Fruit fly (Drosophila melanogaster): Measurements from ENCODE around the gene CG7208.

The CG7208 gene

dm6 chr3R:18167416-18168237, 17.9 kb downstream of the CG7208 start, which contains the start of gene wrd:
Gene wrd, plus strand, starts transcription at chr3R:18167757.
- TF ChIP-seq sage (GFP tag; optimal IDR thresholded peaks at IDR 0.05): no peak
- no peak for TF ChIP-seq lola (GFP tag; optimal IDR thresholded peaks at IDR 0.05)
- TF ChIP-seq HLH106 (tag; optimal IDR thresholded peaks at IDR 0.05): peak; percentile 34
- no peak for TF ChIP-seq Rel (GFP tag; optimal IDR thresholded peaks at IDR 0.05)
- TF ChIP-seq Rel (tag; optimal IDR thresholded peaks at IDR 0.05): peak; percentile 14
- TF ChIP-seq Hnf4 (GFP tag; optimal IDR thresholded peaks at IDR 0.05): peak; percentile 10
- no peak for TF ChIP-seq dmrt93B (GFP tag; optimal IDR thresholded peaks at IDR 0.05)
- peak; percentile 9 for TF ChIP-seq Sp1 (GFP tag; optimal IDR thresholded peaks at IDR 0.05)
- TF ChIP-seq fru (GFP tag; optimal IDR thresholded peaks at IDR 0.05): peak; percentile 36
- no peak for TF ChIP-seq sv (GFP tag; optimal IDR thresholded peaks at IDR 0.05)
- no peak for TF ChIP-seq dsf (GFP tag; optimal IDR thresholded peaks at IDR 0.05; ENCODE audit: borderline replicate concordance)
- no peak for TF ChIP-seq CrebA (GFP tag; optimal IDR thresholded peaks at IDR 0.05; ENCODE audit: borderline replicate concordance)
- TF ChIP-seq h (GFP tag; optimal IDR thresholded peaks at IDR 0.05): peak; percentile 22
- TF ChIP-seq foxo (GFP tag; optimal IDR thresholded peaks at IDR 0.05): peak in 1 of 2 experiments; percentile 52
- no peak for TF ChIP-seq brk (GFP tag; optimal IDR thresholded peaks at IDR 0.05)
- TF ChIP-seq jim (GFP tag; optimal IDR thresholded peaks at IDR 0.05): no peak
- TF ChIP-seq psq (GFP tag; optimal IDR thresholded peaks at IDR 0.05): no peak
- TF ChIP-seq woc (GFP tag; optimal IDR thresholded peaks at IDR 0.05): peak; percentile 9
- peak; percentile 18 for TF ChIP-seq br (GFP tag; optimal IDR thresholded peaks at IDR 0.05)
- TF ChIP-seq rgr (GFP tag; optimal IDR thresholded peaks at IDR 0.05): peak; percentile 9
- no peak for TF ChIP-seq ey (GFP tag; optimal IDR thresholded peaks at IDR 0.05)
- TF ChIP-seq tai (GFP tag; optimal IDR thresholded peaks at IDR 0.05): no peak
- no peak for TF ChIP-seq Hr78 (GFP tag; optimal IDR thresholded peaks at IDR 0.05)
- TF ChIP-seq GATAd (GFP tag; optimal IDR thresholded peaks at IDR 0.05): no peak
- no peak for TF ChIP-seq Dif (GFP tag; optimal IDR thresholded peaks at IDR 0.05; ENCODE audit: partially characterized antibody)

dm6 chr3R:18167173-18167415, 18.4 kb downstream of the CG7208 start, which contains the start of the genes CG7215 and Prx5:
Gene CG7215, minus strand, starts transcription at chr3R:18167273.
Gene Prx5, minus strand, starts transcription at chr3R:18167273.
- no peak for TF ChIP-seq psq (GFP tag; optimal IDR thresholded peaks at IDR 0.05)

- TF ChIP-seq Hnf4 (GFP tag; optimal IDR thresholded peaks at IDR 0.05) (peak; percentile 37), sage (GFP tag; optimal IDR thresholded peaks at IDR 0.05) (no peak), foxo (GFP tag; optimal IDR thresholded peaks at IDR 0.05) (peak in 1 of 2 experiments; percentile 56), tai (GFP tag; optimal IDR thresholded peaks at IDR 0.05) (no peak), N (GFP tag; optimal IDR thresholded peaks at IDR 0.05) (no peak), Hr78 (GFP tag; optimal IDR thresholded peaks at IDR 0.05) (no peak), jim (GFP tag; optimal IDR thresholded peaks at IDR 0.05) (no peak), psq (GFP tag; optimal IDR thresholded peaks at IDR 0.05) (peak; percentile 8), fru (GFP tag; optimal IDR thresholded peaks at IDR 0.05) (peak; percentile 34), Dfd (GFP tag; optimal IDR thresholded peaks at IDR 0.05) (no peak), h (GFP tag; optimal IDR thresholded peaks at IDR 0.05) (peak; percentile 10), ey (GFP tag; optimal IDR thresholded peaks at IDR 0.05) (peak; percentile 10), woc (GFP tag; optimal IDR thresholded peaks at IDR 0.05) (peak; percentile 21), br (GFP tag; optimal IDR thresholded peaks at IDR 0.05) (peak; percentile 32), Rel (GFP tag; optimal IDR thresholded peaks at IDR 0.05) (no peak), Rel (tag; optimal IDR thresholded peaks at IDR 0.05) (peak; percentile 4), GATAd (GFP tag; optimal IDR thresholded peaks at IDR 0.05) (no peak), Hr83 (GFP tag; optimal IDR thresholded peaks at IDR 0.05; ENCODE audit: poor library complexity, severe bottlenecking) (peak; percentile 12), dsf (GFP tag; optimal IDR thresholded peaks at IDR 0.05; ENCODE audit: borderline replicate concordance) (no peak), Jra (GFP tag; optimal IDR thresholded peaks at IDR 0.05) (peak; percentile 32), OdsH (GFP tag; optimal IDR thresholded peaks at IDR 0.05) (no peak), CG9705 (GFP tag; optimal IDR thresholded peaks at IDR 0.05) (peak; percentile 9), dl (GFP tag; optimal IDR thresholded peaks at IDR 0.05; ENCODE audit: insufficient read depth in 1 of 2, partially characterized antibody in 2 of 2) (no peak), Myc (optimal IDR thresholded peaks at IDR 0.05) (no peak), lola (GFP tag; optimal IDR thresholded peaks at IDR 0.05) (no peak), usp (GFP tag; optimal IDR thresholded peaks at IDR 0.05) (no peak), pan (optimal IDR thresholded peaks at IDR 0.05) (no peak), rgr (GFP tag; optimal IDR thresholded peaks at IDR 0.05) (peak; percentile 24), HLH106 (tag; optimal IDR thresholded peaks at IDR 0.05) (peak; percentile 24), Vsx2 (GFP tag; optimal IDR thresholded peaks at IDR 0.05; ENCODE audit: partially characterized antibody) (no peak), Sp1 (GFP tag; optimal IDR thresholded peaks at IDR 0.05) (no peak), sv (GFP tag; optimal IDR thresholded peaks at IDR 0.05) (no peak)
These were observed 19.2 kb downstream of the CG7208 start for dm6 chr3R:18166261-18166720.
